Worm (Caenorhabditis elegans): Measurements from ENCODE around the gene dmd-7.
A peak's percentile ranks its signal among the peaks of the same experiment; 100 is the strongest.

dmd-7 gene

DNA sequence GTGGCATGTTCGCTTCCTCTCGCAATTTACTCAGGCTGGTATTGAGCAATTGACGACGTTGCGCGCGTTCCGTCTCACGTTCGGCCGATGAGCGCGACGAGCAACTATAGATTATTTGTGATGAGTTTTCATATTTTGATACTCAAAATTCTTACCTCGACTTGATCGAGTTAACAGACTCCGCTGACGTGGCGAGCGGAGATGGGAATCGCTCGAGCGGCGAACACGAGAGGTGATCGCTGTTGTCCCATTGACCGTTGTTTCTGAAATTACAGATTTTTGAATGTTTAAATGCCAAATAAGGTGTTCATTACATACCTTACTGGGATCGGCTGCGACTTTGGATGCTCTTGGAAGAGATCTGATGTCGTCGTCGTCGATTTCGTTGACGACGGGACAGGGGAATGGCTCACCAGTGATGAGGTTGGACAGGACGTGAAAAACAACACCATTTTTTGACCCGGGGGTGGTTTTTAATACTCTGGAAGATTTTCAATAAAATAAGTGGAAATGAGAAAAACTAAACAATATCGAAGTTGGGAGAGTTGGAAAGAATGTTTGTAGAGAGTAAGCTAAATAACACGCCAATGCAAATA, 20.1 kb upstream of the dmd-7 start, which contains the start of gene W06H8.6 (continued):
- TF ChIP-seq mes-2 (tag; optimal IDR thresholded peaks at IDR 0.05; ENCODE audit: poor library complexity, severe bottlenecking) (peak; percentile 26), php-3 (GFP tag; IDR thresholded peaks at IDR 0.05) (peak; percentile 53), aha-1 (tag) (peak; percentile 58), Y105C5A.15 (GFP tag; IDR thresholded peaks at IDR 0.05) (0 out of 2 replicates have a peak, but pooled peaks have one; percentile 21), dmd-6 (GFP tag; IDR thresholded peaks at IDR 0.05) (peak; percentile 33), tra-1 (GFP tag; IDR thresholded peaks at IDR 0.05) (0 out of 2 replicates have a peak, but pooled peaks have one; percentile 8), vab-7 (GFP tag; IDR thresholded peaks at IDR 0.05) (0 out of 2 replicates have a peak, but pooled peaks have one; percentile 27), nhr-237 (tag; optimal IDR thresholded peaks at IDR 0.05) (no peak), pha-4 (GFP tag; IDR thresholded peaks at IDR 0.05) (no peak), pha-4 (tag; optimal IDR thresholded peaks at IDR 0.05) (no peak), duxl-1 (tag; optimal IDR thresholded peaks at IDR 0.05; ENCODE audit: poor library complexity) (peak; percentile 30), saeg-2 (GFP tag; IDR thresholded peaks at IDR 0.05) (no peak), lin-15B (tag; optimal IDR thresholded peaks at IDR 0.05) (no peak), nhr-28 (tag; optimal IDR thresholded peaks at IDR 0.05) (peak; percentile 21), snpc-1.2 (GFP tag; IDR thresholded peaks at IDR 0.05) (0 out of 2 replicates have a peak, but pooled peaks have one; percentile 41), lin-1 (GFP tag; IDR thresholded peaks at IDR 0.05) (peak; percentile 45), nhr-10 (tag; optimal IDR thresholded peaks at IDR 0.05) (no peak), F10B5.3 (tag; optimal IDR thresholded peaks at IDR 0.05) (no peak), spr-3 (GFP tag; optimal IDR thresholded peaks at IDR 0.05) (peak; percentile 22), mxl-3 (GFP tag; optimal IDR thresholded peaks at IDR 0.05) (no peak), cey-2 (tag; optimal IDR thresholded peaks at IDR 0.05; ENCODE audit: borderline replicate concordance, insufficient read depth) (no peak), daf-16 (GFP tag; optimal IDR thresholded peaks at IDR 0.05) (no peak), daf-16 (tag; optimal IDR thresholded peaks at IDR 0.05) (peak; percentile 22), sdz-12 (GFP tag; optimal IDR thresholded peaks at IDR 0.05) (peak; percentile 55), lin-13 (GFP tag; optimal IDR thresholded peaks at IDR 0.05) (no peak)

DNA sequence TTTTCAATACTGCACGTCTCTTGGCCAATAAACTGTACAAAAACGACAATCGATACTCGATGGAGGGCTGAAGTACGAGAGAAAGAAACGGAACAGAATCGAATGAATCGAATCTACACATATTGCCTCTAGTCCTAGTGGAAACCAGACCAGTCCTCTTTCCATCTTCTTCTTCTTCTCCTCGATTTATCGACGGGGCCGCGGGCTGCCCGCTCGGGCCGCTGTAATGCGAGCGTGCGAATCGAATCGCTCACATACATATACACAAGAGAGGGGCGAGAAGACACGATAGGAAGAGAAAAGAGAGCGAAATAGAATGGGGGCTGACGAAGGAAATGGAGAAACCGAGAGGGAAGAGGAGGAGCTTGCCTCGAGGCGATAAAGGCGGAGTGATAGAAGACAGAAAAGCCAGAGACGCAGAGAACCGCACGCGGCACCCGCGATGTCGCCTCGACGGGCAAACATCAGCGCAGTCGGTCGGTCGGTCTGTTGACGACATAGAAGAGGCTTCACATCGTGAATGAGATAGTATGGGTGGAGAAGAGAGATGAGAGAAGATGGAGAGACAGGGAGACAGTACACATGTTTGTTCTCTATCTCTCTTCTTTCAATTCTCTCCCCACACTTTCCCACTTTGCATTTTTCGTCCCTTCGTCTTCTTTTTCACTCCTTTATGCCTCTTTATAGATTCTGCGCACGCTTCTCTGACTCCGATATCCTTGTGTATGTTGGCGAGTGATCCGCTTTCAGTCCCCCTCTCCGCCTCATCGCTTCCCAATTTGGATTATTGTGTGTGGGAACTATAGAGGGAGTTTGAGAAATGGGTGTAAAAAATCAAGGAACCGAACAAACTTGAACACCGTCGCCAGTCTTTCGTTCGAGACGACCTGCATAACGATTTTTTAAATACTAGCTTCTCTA, 19.1 kb upstream of the dmd-7 start:
- TF ChIP-seq nhr-6 (tag; optimal IDR thresholded peaks at IDR 0.05) (peak; percentile 90), lin-15B (tag; optimal IDR thresholded peaks at IDR 0.05) (no peak), skn-1 (tag; optimal IDR thresholded peaks at IDR 0.05) (peak; percentile 25), nhr-42 (GFP tag; IDR thresholded peaks at IDR 0.05) (no peak; the same call in 1 of the 2 replicates), D1046.2 (GFP tag; IDR thresholded peaks at IDR 0.05) (no peak), dmd-6 (GFP tag; IDR thresholded peaks at IDR 0.05) (peak; percentile 95), mdl-1 (tag; optimal IDR thresholded peaks at IDR 0.05) (peak; percentile 90 to 95), daf-16 (GFP tag; optimal IDR thresholded peaks at IDR 0.05) (peak; percentile 86 to 87), daf-16 (tag; optimal IDR thresholded peaks at IDR 0.05) (peak; percentile 93), ceh-32 (tag; optimal IDR thresholded peaks at IDR 0.05; ENCODE audit: poor library complexity) (peak; percentile 75), spr-1 (tag; optimal IDR thresholded peaks at IDR 0.05) (peak; percentile 90), mep-1 (tag; optimal IDR thresholded peaks at IDR 0.05) (peak; percentile 93), zip-11 (GFP tag; IDR thresholded peaks at IDR 0.05) (no peak), lsy-2 (tag; optimal IDR thresholded peaks at IDR 0.05) (peak; percentile 86), ctbp-1 (GFP tag; IDR thresholded peaks at IDR 0.05) (peak; percentile 97), mxl-2 (GFP tag; conservative IDR thresholded peaks at IDR 0.05) (peak; percentile 64; the same call in 1 of the 2 replicates), gei-8 (GFP tag; optimal IDR thresholded peaks at IDR 0.05) (peak; percentile 56), ceh-82 (tag; optimal IDR thresholded peaks at IDR 0.05) (no peak), nhr-111 (GFP tag; optimal IDR thresholded peaks at IDR 0.05) (peak; percentile 59), hmg-1.1 (GFP tag; IDR thresholded peaks at IDR 0.05) (peak; percentile 97), nhr-28 (tag; optimal IDR thresholded peaks at IDR 0.05) (peak; percentile 40), ceh-44 (GFP tag; IDR thresholded peaks at IDR 0.05) (no peak), ztf-11 (tag; optimal IDR thresholded peaks at IDR 0.05) (no peak), fos-1 (tag; optimal IDR thresholded peaks at IDR 0.05) (peak; percentile 72), lin-13 (GFP tag; optimal IDR thresholded peaks at IDR 0.05) (no peak), nhr-11 (tag; optimal IDR thresholded peaks at IDR 0.05) (peak; percentile 91), hlh-30 (tag; optimal IDR thresholded peaks at IDR 0.05; ENCODE audit: insufficient read depth) (peak; percentile 97), ama-1 (optimal IDR thresholded peaks at IDR 0.05) (peak; percentile 99)
